Worm (Caenorhabditis elegans) whole organism, L4/young adult: Measurements from ENCODE around the gene C09F5.1.

ENCODE experiments used
- dao-5 ChIP-seq: sonication (generic microtip); optimal IDR thresholded peaks from 2 replicates; lab custom pipeline; 2016; ENCODE audit warnings: missing genotype, missing genetic modification characterization, moderate library complexity, missing compliant biosample characterization
- him-1 ChIP-seq: sonication (generic microtip); optimal IDR thresholded peaks from 2 replicates; lab custom pipeline; 2016; ENCODE audit warnings: missing genotype, missing genetic modification reagents, missing genetic modification characterization, missing compliant biosample characterization

- no peak for TF ChIP-seq him-1 (tag; lab: Kevin White, UChicago)
- TF ChIP-seq dao-5: no peak
Measured at ce11 chrIII:647248-647647, 11.3 kb upstream of the C09F5.1 start.
